Fruit fly (Drosophila melanogaster) whole organism, embryonic: Measurements from ENCODE around the gene CG13002.

Experiments
- Asciz ChIP-seq: fragments of 200-800 bp; sonication (Bioruptor generic); optimal IDR thresholded peaks from 2 replicates; lab custom pipeline; 2017; ENCODE audit warnings: missing biosample characterization, mild to moderate bottlenecking, missing genetic modification characterization, missing genetic modification reagents
- Blimp-1 ChIP-seq: fragments of 200-800 bp; sonication (Bioruptor generic); optimal IDR thresholded peaks from 3 replicates; lab custom pipeline; 2018; ENCODE audit warnings: missing biosample characterization, missing genetic modification characterization, mild to moderate bottlenecking, moderate library complexity, missing genetic modification reagents
- BtbVII ChIP-seq: fragments of 200-800 bp; sonication (Bioruptor generic); optimal IDR thresholded peaks from 3 replicates; lab custom pipeline; 2017; ENCODE audit warnings: missing biosample characterization, mild to moderate bottlenecking, missing genetic modification characterization
- CG10543 ChIP-seq: fragments of 200-800 bp; sonication (Bioruptor generic); optimal IDR thresholded peaks from 3 replicates; lab custom pipeline; 2017; ENCODE audit warnings: missing biosample characterization, mild to moderate bottlenecking, missing genetic modification characterization, moderate library complexity
- CG11398 ChIP-seq: fragments of 200-800 bp; sonication (Bioruptor generic); optimal IDR thresholded peaks from 2 replicates; lab custom pipeline; 2016; ENCODE audit warnings: missing biosample characterization, missing genetic modification characterization
- CG11560 ChIP-seq: fragments of 200-800 bp; sonication (Bioruptor generic); IDR thresholded peaks from 3 replicates; pipeline ENCODE4 v1.3.6; 2022; ENCODE audit warnings: missing biosample characterization, missing genetic modification characterization
- CG12299 ChIP-seq: fragments of 200-800 bp; sonication (Bioruptor generic); optimal IDR thresholded peaks from 2 replicates; lab custom pipeline; 2018; ENCODE audit warnings: missing biosample characterization, mild to moderate bottlenecking, missing genetic modification characterization
- CG13424 ChIP-seq: fragments of 200-800 bp; sonication (Bioruptor generic); optimal IDR thresholded peaks from 2 replicates; lab custom pipeline; 2019; ENCODE audit warnings: missing biosample characterization, mild to moderate bottlenecking, missing genetic modification characterization, moderate library complexity
- CG14014 ChIP-seq: fragments of 200-800 bp; sonication (Bioruptor generic); IDR thresholded peaks from 2 replicates; pipeline ENCODE4 v1.3.6; 2022; ENCODE audit warnings: missing biosample characterization, missing genetic modification characterization
- CG15269 ChIP-seq: fragments of 200-800 bp; sonication (Bioruptor generic); optimal IDR thresholded peaks from 2 replicates; lab custom pipeline; 2018; ENCODE audit warnings: missing biosample characterization, mild to moderate bottlenecking, missing genetic modification characterization, moderate library complexity
- CG15514 ChIP-seq: fragments of 200-800 bp; sonication (Bioruptor generic); optimal IDR thresholded peaks from 3 replicates; lab custom pipeline; 2017; ENCODE audit warnings: missing biosample characterization, missing genetic modification characterization, mild to moderate bottlenecking, moderate library complexity, missing genetic modification reagents
- CG17385 ChIP-seq: fragments of 200-800 bp; sonication (Bioruptor generic); optimal IDR thresholded peaks from 3 replicates; lab custom pipeline; 2018; ENCODE audit warnings: missing biosample characterization, mild to moderate bottlenecking, missing genetic modification characterization
- CG17612 ChIP-seq: fragments of 200-800 bp; sonication (Bioruptor generic); IDR thresholded peaks from 2 replicates; pipeline ENCODE4 v1.3.6; 2022; ENCODE audit warnings: missing biosample characterization, missing genetic modification characterization
- CG17912 ChIP-seq: fragments of 200-800 bp; sonication (Bioruptor generic); optimal IDR thresholded peaks from 2 replicates; lab custom pipeline; 2018; ENCODE audit warnings: missing biosample characterization, mild to moderate bottlenecking, missing genetic modification characterization
- CG1832 ChIP-seq: fragments of 200-800 bp; sonication (Bioruptor generic); optimal IDR thresholded peaks from 2 replicates; lab custom pipeline; 2017; ENCODE audit warnings: missing biosample characterization, mild to moderate bottlenecking, missing genetic modification characterization, inconsistent platforms
- CG2875 ChIP-seq: fragments of 200-800 bp; sonication (Bioruptor generic); optimal IDR thresholded peaks from 2 replicates; lab custom pipeline; 2017; ENCODE audit warnings: missing biosample characterization, mild to moderate bottlenecking, missing genetic modification characterization, missing genetic modification reagents
- CG3281 ChIP-seq: fragments of 200-800 bp; sonication (Bioruptor generic); optimal IDR thresholded peaks from 3 replicates; lab custom pipeline; 2017; ENCODE audit warnings: missing biosample characterization, mild to moderate bottlenecking, missing genetic modification characterization
- CG6254 ChIP-seq: fragments of 200-800 bp; sonication (Bioruptor generic); optimal IDR thresholded peaks from 3 replicates; lab custom pipeline; 2017; ENCODE audit warnings: mild to moderate bottlenecking, missing biosample characterization, missing genetic modification reagents, missing genetic modification characterization
- CG6765 ChIP-seq: fragments of 200-800 bp; sonication (Bioruptor generic); optimal IDR thresholded peaks from 3 replicates; lab custom pipeline; 2017; ENCODE audit warnings: missing biosample characterization, mild to moderate bottlenecking, missing genetic modification characterization
- CG8359 ChIP-seq: fragments of 200-800 bp; sonication (Bioruptor generic); optimal IDR thresholded peaks from 2 replicates; lab custom pipeline; 2017; ENCODE audit warnings: missing biosample characterization, mild to moderate bottlenecking, missing genetic modification characterization, borderline replicate concordance
- CG8765 ChIP-seq: fragments of 200-800 bp; sonication (Bioruptor generic); IDR thresholded peaks from 2 replicates; pipeline ENCODE4 v1.3.6; 2022; ENCODE audit warnings: missing biosample characterization, missing genetic modification characterization
- CG9817 ChIP-seq: fragments of 200-800 bp; sonication (Bioruptor generic); optimal IDR thresholded peaks from 2 replicates; lab custom pipeline; 2018; ENCODE audit warnings: missing biosample characterization, mild to moderate bottlenecking, missing genetic modification characterization, moderate library complexity
- Eip74EF ChIP-seq, 2 experiments: fragments of 200-800 bp in 1 of 2; fragments of >200 bp in 1 of 2; sonication (Bioruptor generic) in 1 of 2; optimal IDR thresholded peaks; 2 replicates each; lab custom pipeline; 2017 to 2019; ENCODE audit warnings: missing biosample characterization in 2 of 2, missing genetic modification characterization in 2 of 2, mild to moderate bottlenecking in 1 of 2, moderate library complexity in 1 of 2
- Hr3 ChIP-seq: fragments of 200-800 bp; sonication (Bioruptor generic); optimal IDR thresholded peaks from 3 replicates; lab custom pipeline; 2016; ENCODE audit warnings: missing biosample characterization, missing genetic modification characterization
- Lhr ChIP-seq: fragments of 200-800 bp; sonication (Bioruptor generic); optimal IDR thresholded peaks from 3 replicates; lab custom pipeline; 2017; ENCODE audit warnings: mild to moderate bottlenecking, missing biosample characterization, missing genetic modification reagents, missing genetic modification characterization
- Meics ChIP-seq: fragments of 200-800 bp; sonication (Bioruptor generic); optimal IDR thresholded peaks from 2 replicates; lab custom pipeline; 2017; ENCODE audit warnings: missing biosample characterization, mild to moderate bottlenecking, missing genetic modification characterization
- Mes4 ChIP-seq: fragments of 200-800 bp; sonication (Bioruptor generic); optimal IDR thresholded peaks from 2 replicates; lab custom pipeline; 2016; ENCODE audit warnings: missing biosample characterization, missing genetic modification characterization
- Nf-YA ChIP-seq: fragments of 200-800 bp; sonication (Bioruptor generic); IDR thresholded peaks from 2 replicates; pipeline ENCODE4 v1.3.6; 2022; ENCODE audit warnings: missing biosample characterization, missing genetic modification characterization
- Ravus ChIP-seq: fragments of 200-800 bp; sonication (Bioruptor generic); IDR thresholded peaks from 2 replicates; pipeline ENCODE4 v1.3.6; 2022; ENCODE audit warnings: missing biosample characterization, missing genetic modification characterization
- cad ChIP-seq: fragments of >200 bp; optimal IDR thresholded peaks from 2 replicates; lab custom pipeline; 2017; ENCODE audit warnings: missing biosample characterization, missing genetic modification characterization
- cwo ChIP-seq: fragments of 200-800 bp; sonication (Bioruptor generic); optimal IDR thresholded peaks from 3 replicates; lab custom pipeline; 2017; ENCODE audit warnings: missing biosample characterization, missing genetic modification characterization, mild to moderate bottlenecking, moderate library complexity, missing genetic modification reagents
- fru ChIP-seq: fragments of >200 bp; optimal IDR thresholded peaks from 2 replicates; lab custom pipeline; 2017
- gce ChIP-seq: fragments of 200-800 bp; sonication (Bioruptor generic); IDR thresholded peaks from 3 replicates; pipeline ENCODE4 v1.3.6; 2022; ENCODE audit warnings: missing biosample characterization, missing genetic modification characterization
- jigr1 ChIP-seq: fragments of 200-800 bp; sonication (Bioruptor generic); IDR thresholded peaks from 3 replicates; pipeline ENCODE4 v1.3.6; 2022; ENCODE audit warnings: missing biosample characterization, missing genetic modification characterization
- jumu ChIP-seq: fragments of 200-800 bp; sonication (Bioruptor generic); optimal IDR thresholded peaks from 3 replicates; lab custom pipeline; 2016; ENCODE audit warnings: missing biosample characterization, missing genetic modification characterization
- kay ChIP-seq: fragments of 200-800 bp; sonication (Bioruptor generic); optimal IDR thresholded peaks from 2 replicates; lab custom pipeline; 2016; ENCODE audit warnings: missing biosample characterization, missing genetic modification characterization
- nerfin-1 ChIP-seq: fragments of 200-800 bp; sonication (Bioruptor generic); optimal IDR thresholded peaks from 3 replicates; lab custom pipeline; 2019; ENCODE audit warnings: missing biosample characterization, mild to moderate bottlenecking, missing genetic modification characterization, moderate library complexity
- nom ChIP-seq: fragments of 200-800 bp; sonication (Bioruptor generic); optimal IDR thresholded peaks from 2 replicates; lab custom pipeline; 2017; ENCODE audit warnings: missing biosample characterization, missing genetic modification characterization, mild to moderate bottlenecking, moderate library complexity, missing genetic modification reagents
- otp ChIP-seq: fragments of 200-800 bp; sonication (Bioruptor generic); IDR thresholded peaks from 3 replicates; pipeline ENCODE4, ENCODE4 v1.3.6; 2022; ENCODE audit warnings: missing biosample characterization, missing genetic modification characterization
- p53 ChIP-seq: fragments of 200-800 bp; sonication (Bioruptor generic); optimal IDR thresholded peaks from 2 replicates; lab custom pipeline; 2016; ENCODE audit warnings: missing biosample characterization, missing genetic modification characterization
- pho ChIP-seq: fragments of 200-800 bp; sonication (Bioruptor generic); optimal IDR thresholded peaks from 2 replicates; lab custom pipeline; 2016; ENCODE audit warnings: missing biosample characterization, missing genetic modification characterization
- psq ChIP-seq: fragments of 200-800 bp; sonication (Bioruptor generic); optimal IDR thresholded peaks from 2 replicates; lab custom pipeline; 2017; ENCODE audit warnings: missing biosample characterization, missing genetic modification characterization
- pum ChIP-seq: fragments of 200-800 bp; sonication (Bioruptor generic); optimal IDR thresholded peaks from 2 replicates; lab custom pipeline; 2016; ENCODE audit warnings: missing biosample characterization, missing genetic modification characterization
- pzg ChIP-seq: fragments of 200-800 bp; sonication (Bioruptor generic); optimal IDR thresholded peaks from 3 replicates; lab custom pipeline; 2018; ENCODE audit warnings: missing biosample characterization, mild to moderate bottlenecking, missing genetic modification characterization, moderate library complexity
- rib ChIP-seq: fragments of 200-800 bp; sonication (Bioruptor generic); IDR thresholded peaks from 2 replicates; pipeline ENCODE4 v1.3.6; 2022; ENCODE audit warnings: missing biosample characterization, missing genetic modification characterization
- sens-2 ChIP-seq: fragments of 200-800 bp; sonication (Bioruptor generic); IDR thresholded peaks from 2 replicates; pipeline ENCODE4 v1.3.6; 2022; ENCODE audit warnings: missing biosample characterization, missing genetic modification characterization
- so ChIP-seq: fragments of 200-800 bp; sonication (Bioruptor generic); IDR thresholded peaks from 3 replicates; pipeline ENCODE4 v1.3.6; 2022; ENCODE audit warnings: missing biosample characterization, missing genetic modification characterization
- ssp ChIP-seq: fragments of 200-800 bp; sonication (Bioruptor generic); IDR thresholded peaks from 2 replicates; pipeline ENCODE4 v1.3.6; 2022; ENCODE audit warnings: missing biosample characterization, missing genetic modification characterization
- tap ChIP-seq: fragments of 200-800 bp; optimal IDR thresholded peaks from 3 replicates; lab custom pipeline; 2019; ENCODE audit warnings: missing biosample characterization, mild to moderate bottlenecking, missing genetic modification characterization, moderate library complexity
- unpg ChIP-seq: fragments of 200-800 bp; sonication (Bioruptor generic); optimal IDR thresholded peaks from 3 replicates; lab custom pipeline; 2018; ENCODE audit warnings: missing biosample characterization, mild to moderate bottlenecking, missing genetic modification characterization, moderate library complexity
- vnd ChIP-seq: fragments of 200-800 bp; sonication (Bioruptor generic); IDR thresholded peaks from 3 replicates; pipeline ENCODE4 v1.3.6; 2022; ENCODE audit warnings: missing biosample characterization, missing genetic modification characterization; ENCODE audit not compliant: partially characterized antibody

The CG13002 gene

dm6 chrX:16890599-16890998 is 989 bp downstream of the CG13002 start (continued):
- no peak for TF ChIP-seq Mes4 (GFP tag; lab: Kevin White, UChicago)
- TF ChIP-seq CG15269 (tag; lab: Kevin White, UChicago): no peak
- no peak for TF ChIP-seq nerfin-1 (tag; lab: Kevin White, UChicago)
- no peak for TF ChIP-seq tap
- peak; percentile 24 for TF ChIP-seq BtbVII (GFP tag; lab: Kevin White, UChicago)
- TF ChIP-seq vnd (GFP tag; lab: Robert Waterston, UW): no peak
- no peak for TF ChIP-seq jigr1 (GFP tag; lab: Robert Waterston, UW)
- no peak for TF ChIP-seq jumu (GFP tag; lab: Kevin White, UChicago)
- no peak for TF ChIP-seq CG13424 (tag; lab: Kevin White, UChicago)
- TF ChIP-seq sens-2 (GFP tag; lab: Robert Waterston, UW): no peak
- TF ChIP-seq CG2875 (GFP tag; lab: Kevin White, UChicago): no peak
- TF ChIP-seq cad (GFP tag; lab: Kevin White, UChicago): no peak
- TF ChIP-seq CG8765: no peak
- TF ChIP-seq CG17385 (GFP tag; lab: Kevin White, UChicago): no peak
- no peak for TF ChIP-seq Eip74EF (GFP tag; optimal IDR thresholded peaks at IDR 0.05; lab: Kevin White, UChicago)
- TF ChIP-seq kay (GFP tag; lab: Kevin White, UChicago): no peak
- no peak for TF ChIP-seq CG11398
- TF ChIP-seq CG12299 (tag; lab: Kevin White, UChicago): no peak
- TF ChIP-seq CG1832 (GFP tag; lab: Kevin White, UChicago): no peak
- no peak for TF ChIP-seq Blimp-1 (GFP tag; lab: Kevin White, UChicago)
- TF ChIP-seq Asciz (GFP tag; lab: Kevin White, UChicago): no peak
- TF ChIP-seq Hr3 (GFP tag; lab: Kevin White, UChicago): no peak
- peak; percentile 28 for TF ChIP-seq unpg (GFP tag; lab: Kevin White, UChicago)
- peak; percentile 9 for TF ChIP-seq cwo (GFP tag; lab: Kevin White, UChicago)
- no peak for TF ChIP-seq CG11560
- TF ChIP-seq Meics (GFP tag; lab: Kevin White, UChicago): peak; percentile 10
- no peak for TF ChIP-seq CG9817
- no peak for TF ChIP-seq Ravus (GFP tag; lab: Robert Waterston, UW)
- no peak for TF ChIP-seq CG6765
- TF ChIP-seq ssp (GFP tag; lab: Robert Waterston, UW): no peak
- TF ChIP-seq CG15514 (GFP tag; lab: Kevin White, UChicago): peak; percentile 37
- TF ChIP-seq pum (GFP tag; lab: Kevin White, UChicago): no peak
- no peak for TF ChIP-seq so (GFP tag; lab: Robert Waterston, UW)
- no peak for TF ChIP-seq CG8359 (GFP tag; lab: Kevin White, UChicago)
- TF ChIP-seq fru (lab: Kevin White, UChicago): no peak
- TF ChIP-seq psq: no peak
- peak; percentile 2 for TF ChIP-seq CG10543 (GFP tag; lab: Kevin White, UChicago)
- TF ChIP-seq nom (GFP tag; lab: Kevin White, UChicago): no peak
- peak; percentile 12; the same call in 1 of the 2 replicates for TF ChIP-seq CG14014 (GFP tag; lab: Robert Waterston, UW)
- TF ChIP-seq pzg (GFP tag; lab: Kevin White, UChicago): no peak
- no peak for TF ChIP-seq otp
- TF ChIP-seq pho (GFP tag; lab: Kevin White, UChicago): no peak
- TF ChIP-seq CG6254: no peak
- no peak for TF ChIP-seq CG17612
- TF ChIP-seq Nf-YA (GFP tag; lab: Robert Waterston, UW): no peak
- TF ChIP-seq Lhr (GFP tag; lab: Kevin White, UChicago): no peak
- no peak for TF ChIP-seq rib (GFP tag; lab: Robert Waterston, UW)
- TF ChIP-seq CG3281 (GFP tag; lab: Kevin White, UChicago): peak; percentile 45
- no peak for TF ChIP-seq gce
- no peak for TF ChIP-seq p53
- TF ChIP-seq CG17912 (GFP tag; lab: Kevin White, UChicago): no peak
